Worm (Caenorhabditis elegans) whole organism, L4 larva: Measurements from ENCODE around the gene F13B12.1.

Experiments used
- F49E8.2 ChIP-seq: sonication (generic microtip); optimal IDR thresholded peaks from 2 replicates; lab custom pipeline; 2016; ENCODE audit warnings: missing compliant biosample characterization, mild to moderate bottlenecking, missing genetic modification characterization, borderline replicate concordance
- Y5F2A.4 ChIP-seq: fragments of 200-800 bp; sonication (Bioruptor generic); optimal IDR thresholded peaks from 2 replicates; lab custom pipeline; 2018; ENCODE audit warnings: mild to moderate bottlenecking, missing genetic modification characterization, missing compliant biosample characterization
- ZK546.5 ChIP-seq, 2 experiments: sonication (generic microtip); optimal IDR thresholded peaks; 2 replicates each; lab custom pipeline; 2017; ENCODE audit warnings: missing biosample characterization in 2 of 2, missing genetic modification characterization in 2 of 2
- daf-16 ChIP-seq, 3 experiments: sonication (generic microtip); optimal IDR thresholded peaks; 2 replicates each; lab custom pipeline; 2016 to 2017; ENCODE audit warnings: missing genetic modification characterization in 3 of 3, missing genetic modification reagents in 3 of 3, mild to moderate bottlenecking in 2 of 3, missing compliant biosample characterization in 2 of 3, missing biosample characterization in 1 of 3, moderate library complexity in 1 of 3
- dpl-1 ChIP-seq: fragments of 150-350 bp; optimal IDR thresholded peaks from 2 replicates; lab custom pipeline; 2014; ENCODE audit warnings: missing biosample characterization, missing genetic modification reagents, missing genetic modification characterization
- egl-27 ChIP-seq: sonication (generic microtip); optimal IDR thresholded peaks from 3 replicates; lab custom pipeline; 2017; ENCODE audit warnings: missing biosample characterization, missing genetic modification reagents, missing genetic modification characterization
- fos-1 ChIP-seq: fragments of 150-350 bp; optimal IDR thresholded peaks from 2 replicates; lab custom pipeline; 2014; ENCODE audit warnings: missing biosample characterization, missing genetic modification characterization
- jun-1 ChIP-seq: fragments of 150-350 bp; optimal IDR thresholded peaks from 2 replicates; lab custom pipeline; 2014; ENCODE audit warnings: missing biosample characterization, missing genetic modification reagents, missing genetic modification characterization
- mdl-1 ChIP-seq, 2 experiments: fragments of 150-350 bp in 1 of 2; sonication (generic microtip) in 1 of 2; optimal IDR thresholded peaks; 2 replicates each; lab custom pipeline; 2014 to 2017; ENCODE audit warnings: missing biosample characterization in 2 of 2, missing genetic modification characterization in 2 of 2
- mxl-3 ChIP-seq: fragments of 200-800 bp; sonication (Bioruptor generic); optimal IDR thresholded peaks from 2 replicates; lab custom pipeline; 2018; ENCODE audit warnings: mild to moderate bottlenecking, missing genetic modification characterization, missing compliant biosample characterization
- snpc-4 ChIP-seq: fragments of 150-350 bp; optimal IDR thresholded peaks from 2 replicates; lab custom pipeline; 2014; ENCODE audit warnings: missing biosample characterization, missing genetic modification characterization
- spr-1 ChIP-seq: sonication (generic microtip); optimal IDR thresholded peaks from 2 replicates; lab custom pipeline; 2016; ENCODE audit warnings: mild to moderate bottlenecking, missing genetic modification characterization, missing compliant biosample characterization
- unc-130 ChIP-seq: sonication (generic microtip); optimal IDR thresholded peaks from 2 replicates; lab custom pipeline; 2016; ENCODE audit warnings: missing genetic modification reagents, missing genetic modification characterization, missing compliant biosample characterization
- unc-39 ChIP-seq: sonication (generic microtip); optimal IDR thresholded peaks from 2 replicates; lab custom pipeline; 2017; ENCODE audit warnings: missing biosample characterization, missing genetic modification characterization

DNA sequence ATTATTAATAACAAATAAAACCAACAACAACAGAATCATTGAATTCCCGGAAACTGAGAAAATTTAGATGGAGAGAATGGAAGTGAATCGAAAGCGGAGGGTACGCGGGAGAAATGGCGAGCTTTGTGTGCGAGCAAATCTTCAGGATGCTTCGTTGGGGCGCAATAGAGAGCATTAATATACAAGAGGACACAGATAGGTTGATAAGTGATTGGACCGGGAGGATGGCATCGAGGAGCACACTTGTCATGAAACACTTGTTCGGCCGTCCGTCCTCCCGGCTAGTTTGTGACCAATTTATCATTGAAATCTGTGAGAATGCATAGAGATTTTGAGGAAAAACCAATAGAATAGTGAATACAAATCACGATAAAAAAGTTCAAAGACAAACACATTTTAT lies 2.2 kb downstream of the F13B12.1 start:
- no peak for TF ChIP-seq snpc-4 (tag; lab: Kevin White, UChicago)
- no peak for TF ChIP-seq spr-1
- no peak for TF ChIP-seq egl-27 (tag; lab: Kevin White, UChicago)
- TF ChIP-seq mdl-1 (tag; optimal IDR thresholded peaks at IDR 0.05; lab: Kevin White, UChicago), result no peak
- TF ChIP-seq jun-1, result no peak
- no peak for TF ChIP-seq ZK546.5 (tag; optimal IDR thresholded peaks at IDR 0.05; lab: Kevin White, UChicago)
- TF ChIP-seq fos-1, result no peak
- no peak for TF ChIP-seq Y5F2A.4 (GFP tag; lab: Kevin White, UChicago)
- no peak for TF ChIP-seq daf-16 (GFP tag; optimal IDR thresholded peaks at IDR 0.05; lab: Kevin White, UChicago)
- TF ChIP-seq daf-16 (tag; optimal IDR thresholded peaks at IDR 0.05; lab: Kevin White, UChicago), result no peak
- no peak for TF ChIP-seq unc-39 (tag; lab: Kevin White, UChicago)
- no peak for TF ChIP-seq unc-130 (GFP tag; lab: Kevin White, UChicago)
- TF ChIP-seq mxl-3 (GFP tag; lab: Kevin White, UChicago), result no peak
- TF ChIP-seq dpl-1 (GFP tag; lab: Kevin White, UChicago), result no peak
- TF ChIP-seq F49E8.2 (tag; lab: Kevin White, UChicago), result no peak
